Worm (Caenorhabditis elegans) whole organism, young adult: ENCODE results near the gene C25H3.1.
A peak's percentile ranks its signal among the peaks of the same experiment; 100 is the strongest.

Experiments used
- B0261.1 ChIP-seq: sonication (generic microtip); optimal IDR thresholded peaks from 2 replicates; lab custom pipeline; 2016; ENCODE audit warnings: mild to moderate bottlenecking, missing genetic modification characterization, moderate library complexity, missing compliant biosample characterization
- F10E7.11 ChIP-seq: sonication (generic microtip); optimal IDR thresholded peaks from 2 replicates; lab custom pipeline; 2017; ENCODE audit warnings: mild to moderate bottlenecking, missing genetic modification characterization, moderate library complexity, missing compliant biosample characterization
- F22D6.2 ChIP-seq: sonication (generic microtip); optimal IDR thresholded peaks from 2 replicates; lab custom pipeline; 2016; ENCODE audit warnings: mild to moderate bottlenecking, missing genetic modification characterization, missing compliant biosample characterization
- F39B2.1 ChIP-seq: fragments of 200-800 bp; sonication (Bioruptor generic); IDR thresholded peaks from 2 replicates; pipeline ENCODE4 v1.3.6; 2022; ENCODE audit warnings: missing genetic modification reagents, missing genetic modification characterization, missing compliant biosample characterization
- F49E8.2 ChIP-seq: sonication (generic microtip); optimal IDR thresholded peaks from 3 replicates; lab custom pipeline; 2017; ENCODE audit warnings: missing genetic modification characterization, mild to moderate bottlenecking, missing compliant biosample characterization, antibody characterized with exemption, moderate library complexity; ENCODE audit not compliant: insufficient read depth
- K11D2.4 ChIP-seq: fragments of 200-800 bp; sonication (Bioruptor generic); IDR thresholded peaks from 2 replicates; pipeline ENCODE4 v1.3.6; 2022; ENCODE audit warnings: missing genetic modification reagents, missing genetic modification characterization, missing compliant biosample characterization
- K12H6.12 ChIP-seq: fragments of 200-800 bp; sonication (Bioruptor generic); optimal IDR thresholded peaks from 2 replicates; lab custom pipeline; 2018; ENCODE audit warnings: mild to moderate bottlenecking, missing genetic modification characterization, missing compliant biosample characterization
- Y53G8AR.9 ChIP-seq: fragments of 200-800 bp; sonication (Bioruptor generic); conservative IDR thresholded peaks from 2 replicates; pipeline ENCODE4 v1.3.6; 2022; ENCODE audit warnings: missing genetic modification reagents, missing genetic modification characterization, missing compliant biosample characterization
- ZK185.1 ChIP-seq: sonication (generic microtip); optimal IDR thresholded peaks from 2 replicates; lab custom pipeline; 2016; ENCODE audit warnings: mild to moderate bottlenecking, missing genetic modification characterization, missing compliant biosample characterization; ENCODE audit not compliant: poor library complexity, severe bottlenecking
- atf-7 ChIP-seq: sonication (generic microtip); optimal IDR thresholded peaks from 2 replicates; lab custom pipeline; 2017; ENCODE audit warnings: mild to moderate bottlenecking, missing genetic modification characterization, missing compliant biosample characterization
- attf-6 ChIP-seq: fragments of 200-800 bp; sonication (Bioruptor generic); IDR thresholded peaks from 2 replicates; pipeline ENCODE4 v1.3.6; 2022; ENCODE audit warnings: missing genetic modification reagents, missing genetic modification characterization, missing compliant biosample characterization
- cebp-2 ChIP-seq: fragments of 200-800 bp; sonication (Bioruptor generic); IDR thresholded peaks from 2 replicates; pipeline ENCODE4 v1.3.6; 2022; ENCODE audit warnings: missing genetic modification characterization, missing compliant biosample characterization
- ceh-27 ChIP-seq: fragments of 200-800 bp; sonication (Bioruptor generic); optimal IDR thresholded peaks from 2 replicates; lab custom pipeline; 2018; ENCODE audit warnings: mild to moderate bottlenecking, missing genetic modification characterization, moderate library complexity, missing compliant biosample characterization
- ceh-40 ChIP-seq: fragments of 200-800 bp; sonication (Bioruptor generic); IDR thresholded peaks from 2 replicates; pipeline ENCODE4 v1.3.6; 2022; ENCODE audit warnings: missing genetic modification characterization, missing compliant biosample characterization
- chd-7 ChIP-seq: sonication (generic microtip); optimal IDR thresholded peaks from 2 replicates; lab custom pipeline; 2016; ENCODE audit warnings: mild to moderate bottlenecking, missing genetic modification characterization, moderate library complexity, missing compliant biosample characterization
- dox-1 ChIP-seq: fragments of 200-800 bp; sonication (Bioruptor generic); IDR thresholded peaks from 2 replicates; pipeline ENCODE4 v1.3.6; 2022; ENCODE audit warnings: missing genetic modification reagents, missing genetic modification characterization, missing compliant biosample characterization
- efl-1 ChIP-seq: fragments of 150-350 bp; optimal IDR thresholded peaks from 2 replicates; lab custom pipeline; 2014; ENCODE audit warnings: missing biosample characterization, missing genetic modification reagents, missing genetic modification characterization
- fkh-3 ChIP-seq: sonication (generic microtip); optimal IDR thresholded peaks from 2 replicates; lab custom pipeline; 2016; ENCODE audit warnings: mild to moderate bottlenecking, missing genetic modification characterization, missing compliant biosample characterization
- him-1 ChIP-seq: sonication (generic microtip); optimal IDR thresholded peaks from 2 replicates; lab custom pipeline; 2016; ENCODE audit warnings: missing genotype, missing genetic modification reagents, missing genetic modification characterization, missing compliant biosample characterization
- hmg-1.2 ChIP-seq: fragments of 200-800 bp; sonication (Bioruptor generic); IDR thresholded peaks from 2 replicates; pipeline ENCODE4 v1.3.6; 2022; ENCODE audit warnings: missing genetic modification reagents, missing genetic modification characterization, missing compliant biosample characterization
- hmg-20 ChIP-seq: fragments of 200-800 bp; sonication (Bioruptor generic); IDR thresholded peaks from 2 replicates; pipeline ENCODE4 v1.3.6; 2022; ENCODE audit warnings: missing genetic modification reagents, missing genetic modification characterization, missing compliant biosample characterization
- let-526 ChIP-seq: fragments of 200-800 bp; sonication (Bioruptor generic); IDR thresholded peaks from 2 replicates; pipeline ENCODE4 v1.3.6; 2022; ENCODE audit warnings: missing genetic modification reagents, missing genetic modification characterization, missing compliant biosample characterization
- lin-35 ChIP-seq, 3 experiments: fragments of 150-350 bp in 2 of 3; sonication (generic microtip) in 1 of 3; optimal IDR thresholded peaks; 2 replicates each; lab custom pipeline; 2014 to 2018; ENCODE audit warnings: missing biosample characterization in 3 of 3, missing genetic modification characterization in 3 of 3, missing genetic modification reagents in 3 of 3
- lin-40 ChIP-seq: sonication (generic microtip); optimal IDR thresholded peaks from 2 replicates; lab custom pipeline; 2016; ENCODE audit warnings: missing genetic modification characterization, mild to moderate bottlenecking, missing compliant biosample characterization, missing genotype, missing genetic modification reagents
- lin-54 ChIP-seq: fragments of 200-800 bp; sonication (Bioruptor generic); optimal IDR thresholded peaks from 2 replicates; lab custom pipeline; 2018; ENCODE audit warnings: mild to moderate bottlenecking, missing genetic modification characterization, missing compliant biosample characterization
- lsl-1 ChIP-seq: fragments of 200-800 bp; sonication (Bioruptor generic); optimal IDR thresholded peaks from 2 replicates; lab custom pipeline; 2018; ENCODE audit warnings: mild to moderate bottlenecking, missing genetic modification characterization, moderate library complexity, missing compliant biosample characterization
- lsy-27 ChIP-seq: sonication (generic microtip); optimal IDR thresholded peaks from 2 replicates; lab custom pipeline; 2017; ENCODE audit warnings: missing genetic modification characterization, mild to moderate bottlenecking, missing compliant biosample characterization, antibody characterized with exemption, missing genotype, borderline replicate concordance; ENCODE audit not compliant: insufficient read depth
- madf-3 ChIP-seq: fragments of 200-800 bp; sonication (Bioruptor generic); IDR thresholded peaks from 2 replicates; pipeline ENCODE4 v1.3.6; 2022; ENCODE audit warnings: missing genetic modification reagents, missing genetic modification characterization, missing compliant biosample characterization
- mcd-1 ChIP-seq: fragments of 200-800 bp; sonication (Bioruptor generic); IDR thresholded peaks from 2 replicates; pipeline ENCODE4 v1.3.6; 2022; ENCODE audit warnings: missing genetic modification reagents, missing genetic modification characterization, missing compliant biosample characterization
- mxl-1 ChIP-seq: sonication (generic microtip); optimal IDR thresholded peaks from 2 replicates; lab custom pipeline; 2016; ENCODE audit warnings: missing genetic modification characterization, missing compliant biosample characterization
- nfyb-1 ChIP-seq: fragments of 200-800 bp; sonication (Bioruptor generic); IDR thresholded peaks from 2 replicates; pipeline ENCODE4 v1.3.6; 2022; ENCODE audit warnings: missing genetic modification reagents, missing genetic modification characterization, missing compliant biosample characterization
- nhr-80 ChIP-seq: sonication (generic microtip); optimal IDR thresholded peaks from 2 replicates; lab custom pipeline; 2016; ENCODE audit warnings: missing genetic modification characterization, missing compliant biosample characterization
- pbrm-1 ChIP-seq: fragments of 200-800 bp; sonication (Bioruptor generic); IDR thresholded peaks from 2 replicates; pipeline ENCODE4 v1.3.6; 2022; ENCODE audit warnings: missing genetic modification reagents, missing genetic modification characterization, missing compliant biosample characterization
- repo-1 ChIP-seq: sonication (generic microtip); optimal IDR thresholded peaks from 2 replicates; lab custom pipeline; 2017; ENCODE audit warnings: mild to moderate bottlenecking, missing genetic modification characterization, missing compliant biosample characterization
- sea-2 ChIP-seq: fragments of 200-800 bp; sonication (Bioruptor generic); IDR thresholded peaks from 2 replicates; pipeline ENCODE4 v1.3.6; 2022; ENCODE audit warnings: missing genetic modification characterization, missing compliant biosample characterization
- snpc-3.4 ChIP-seq: sonication (generic microtip); optimal IDR thresholded peaks from 2 replicates; lab custom pipeline; 2017; ENCODE audit warnings: missing genetic modification characterization, mild to moderate bottlenecking, missing compliant biosample characterization, antibody characterized with exemption, moderate library complexity, missing genotype, missing genetic modification reagents
- sptf-2 ChIP-seq: fragments of 200-800 bp; sonication (Bioruptor generic); optimal IDR thresholded peaks from 2 replicates; lab custom pipeline; 2018; ENCODE audit warnings: mild to moderate bottlenecking, missing genetic modification characterization, missing compliant biosample characterization
- tbp1 ChIP-seq: fragments of 200-800 bp; sonication (Bioruptor generic); optimal IDR thresholded peaks from 2 replicates; lab custom pipeline; 2018; ENCODE audit warnings: mild to moderate bottlenecking, missing genetic modification characterization, missing compliant biosample characterization
- unc-62 ChIP-seq: fragments of 150-350 bp; optimal IDR thresholded peaks from 2 replicates; lab custom pipeline; 2014; ENCODE audit warnings: missing biosample characterization, missing genetic modification reagents, missing genetic modification characterization
- ztf-22 ChIP-seq: fragments of 200-800 bp; sonication (Bioruptor generic); optimal IDR thresholded peaks from 2 replicates; lab custom pipeline; 2018; ENCODE audit warnings: mild to moderate bottlenecking, missing genetic modification characterization, moderate library complexity, missing compliant biosample characterization

C25H3.1 gene

ce11 chrII:5701485-5701884 lies 2.6 kb downstream of the C25H3.1 start (continued):
- TF ChIP-seq nfyb-1 (GFP tag; lab: Robert Waterston, UW) (peak; percentile 53), lsy-27 (tag; lab: Kevin White, UChicago) (peak; percentile 88), ZK185.1 (tag; lab: Kevin White, UChicago) (peak; percentile 10), snpc-3.4 (tag; lab: Kevin White, UChicago) (peak; percentile 92), mcd-1 (GFP tag; lab: Robert Waterston, UW) (peak; percentile 77), cebp-2 (GFP tag; lab: Robert Waterston, UW) (no peak), lin-54 (GFP tag; lab: Kevin White, UChicago) (peak; percentile 23), ceh-40 (GFP tag; lab: Robert Waterston, UW) (no peak), ceh-27 (GFP tag; lab: Kevin White, UChicago) (peak; percentile 9), K11D2.4 (GFP tag; lab: Robert Waterston, UW) (no peak), him-1 (tag; lab: Kevin White, UChicago) (peak; percentile 88), ztf-22 (GFP tag; lab: Kevin White, UChicago) (no peak), K12H6.12 (no peak), hmg-1.2 (GFP tag; lab: Robert Waterston, UW) (peak; percentile 87), tbp1 (peak; percentile 78), efl-1 (GFP tag; lab: Kevin White, UChicago) (no peak), lin-35 (GFP tag; optimal IDR thresholded peaks at IDR 0.05; lab: Kevin White, UChicago) (peak in 1 of 3 experiments; percentile 15), repo-1 (peak; percentile 71), F49E8.2 (tag; lab: Kevin White, UChicago) (peak; percentile 64), dox-1 (GFP tag; lab: Robert Waterston, UW) (peak; percentile 68), nhr-80 (tag; lab: Kevin White, UChicago) (peak; percentile 3), Y53G8AR.9 (peak; percentile 72; the same call in 1 of the 2 replicates), B0261.1 (tag; lab: Kevin White, UChicago) (no peak), pbrm-1 (GFP tag; lab: Robert Waterston, UW) (peak; percentile 96), lin-40 (tag; lab: Kevin White, UChicago) (peak; percentile 49), F22D6.2 (tag; lab: Kevin White, UChicago) (no peak), hmg-20 (peak; percentile 66), sptf-2 (GFP tag; lab: Kevin White, UChicago) (no peak), unc-62 (GFP tag; lab: Kevin White, UChicago) (no peak), madf-3 (0 out of 2 replicates have a peak, but pooled peaks have one; percentile 13), let-526 (GFP tag; lab: Robert Waterston, UW) (no peak), lsl-1 (GFP tag; lab: Kevin White, UChicago) (peak; percentile 59), chd-7 (tag; lab: Kevin White, UChicago) (peak; percentile 23), F39B2.1 (GFP tag; lab: Robert Waterston, UW) (no peak), mxl-1 (tag; lab: Kevin White, UChicago) (no peak), sea-2 (GFP tag; lab: Robert Waterston, UW) (no peak), F10E7.11 (tag; lab: Kevin White, UChicago) (no peak), atf-7 (peak; percentile 6), fkh-3 (tag; lab: Kevin White, UChicago) (no peak), attf-6 (GFP tag; lab: Robert Waterston, UW) (peak; percentile 89; the same call in 1 of the 2 replicates)
